Fruit fly (Drosophila melanogaster) whole organism, embryonic: ENCODE results near the gene Usp1.

Source experiments
- Adf1 ChIP-seq: fragments of 200-800 bp; sonication (Bioruptor generic); IDR thresholded peaks from 2 replicates; pipeline ENCODE4 v1.3.6; 2022; ENCODE audit warnings: missing biosample characterization, missing genetic modification characterization
- B-H2 ChIP-seq: fragments of 200-800 bp; sonication (Bioruptor generic); optimal IDR thresholded peaks from 2 replicates; lab custom pipeline; 2018; ENCODE audit warnings: missing biosample characterization, mild to moderate bottlenecking, missing genetic modification characterization
- BEAF-32 ChIP-seq: fragments of 200-800 bp; sonication (Bioruptor generic); optimal IDR thresholded peaks from 3 replicates; lab custom pipeline; 2017; ENCODE audit warnings: missing biosample characterization, missing genetic modification characterization, mild to moderate bottlenecking, moderate library complexity, missing genetic modification reagents
- Bdp1 ChIP-seq: fragments of 200-800 bp; sonication (Bioruptor generic); optimal IDR thresholded peaks from 3 replicates; lab custom pipeline; 2016; ENCODE audit warnings: missing biosample characterization, missing genetic modification characterization
- BtbVII ChIP-seq: fragments of 200-800 bp; sonication (Bioruptor generic); optimal IDR thresholded peaks from 3 replicates; lab custom pipeline; 2017; ENCODE audit warnings: missing biosample characterization, mild to moderate bottlenecking, missing genetic modification characterization
- CG10321 ChIP-seq: fragments of 200-800 bp; sonication (Bioruptor generic); IDR thresholded peaks from 2 replicates; pipeline ENCODE4 v1.3.6; 2022; ENCODE audit warnings: missing biosample characterization, missing genetic modification characterization
- CG10431 ChIP-seq: fragments of 200-800 bp; sonication (Bioruptor generic); optimal IDR thresholded peaks from 3 replicates; lab custom pipeline; 2018; ENCODE audit warnings: missing biosample characterization, mild to moderate bottlenecking, missing genetic modification characterization
- CG11247 ChIP-seq: fragments of 200-800 bp; sonication (Bioruptor generic); IDR thresholded peaks from 2 replicates; pipeline ENCODE4 v1.3.6; 2022; ENCODE audit warnings: missing biosample characterization, missing genetic modification characterization
- CG13775 ChIP-seq: fragments of 200-800 bp; sonication (Bioruptor generic); optimal IDR thresholded peaks from 3 replicates; lab custom pipeline; 2017; ENCODE audit warnings: missing biosample characterization, mild to moderate bottlenecking, missing genetic modification characterization
- CG15073 ChIP-seq: fragments of 200-800 bp; sonication (Bioruptor generic); optimal IDR thresholded peaks from 2 replicates; lab custom pipeline; 2016; ENCODE audit warnings: missing biosample characterization, missing genetic modification characterization
- CG1647 ChIP-seq: fragments of 200-800 bp; sonication (Bioruptor generic); optimal IDR thresholded peaks from 3 replicates; lab custom pipeline; 2016; ENCODE audit warnings: missing biosample characterization, missing genetic modification characterization
- CG17328 ChIP-seq: fragments of 200-800 bp; sonication (Bioruptor generic); IDR thresholded peaks from 2 replicates; pipeline ENCODE4 v1.3.6; 2022; ENCODE audit warnings: missing biosample characterization, missing genetic modification characterization
- CG2202 ChIP-seq: fragments of 200-800 bp; sonication (Bioruptor generic); optimal IDR thresholded peaks from 2 replicates; lab custom pipeline; 2018; ENCODE audit warnings: missing biosample characterization, mild to moderate bottlenecking, missing genetic modification characterization
- CG2712 ChIP-seq: fragments of 200-800 bp; optimal IDR thresholded peaks from 3 replicates; lab custom pipeline; 2019; ENCODE audit warnings: missing biosample characterization, mild to moderate bottlenecking, missing genetic modification characterization, moderate library complexity
- CG3847 ChIP-seq: fragments of 200-800 bp; sonication (Bioruptor generic); IDR thresholded peaks from 2 replicates; pipeline ENCODE4 v1.3.6; 2022; ENCODE audit warnings: missing biosample characterization, missing genetic modification characterization
- CG5245 ChIP-seq: fragments of 200-800 bp; sonication (Bioruptor generic); optimal IDR thresholded peaks from 3 replicates; lab custom pipeline; 2016; ENCODE audit warnings: missing biosample characterization, missing genetic modification characterization
- CG6272 ChIP-seq: fragments of 200-800 bp; sonication (Bioruptor generic); IDR thresholded peaks from 2 replicates; pipeline ENCODE4 v1.3.6; 2022; ENCODE audit warnings: missing biosample characterization, missing genetic modification characterization
- CG7357 ChIP-seq: fragments of 200-800 bp; sonication (Bioruptor generic); IDR thresholded peaks from 3 replicates; pipeline ENCODE4 v1.3.6; 2022; ENCODE audit warnings: missing biosample characterization, missing genetic modification characterization
- CG7928 ChIP-seq: fragments of 200-800 bp; sonication (Bioruptor generic); optimal IDR thresholded peaks from 2 replicates; lab custom pipeline; 2017; ENCODE audit warnings: missing biosample characterization, mild to moderate bottlenecking, missing genetic modification characterization
- Dfd ChIP-seq, 2 experiments: fragments of >200 bp; optimal IDR thresholded peaks; 2 replicates each; lab custom pipeline; 2017; ENCODE audit warnings: missing biosample characterization in 2 of 2, missing genetic modification characterization in 2 of 2
- HHEX ChIP-seq: fragments of 200-800 bp; sonication (Bioruptor generic); optimal IDR thresholded peaks from 3 replicates; lab custom pipeline; 2017; ENCODE audit warnings: missing biosample characterization, mild to moderate bottlenecking, missing genetic modification characterization, missing genetic modification reagents
- Lim3 ChIP-seq: fragments of 200-800 bp; sonication (Bioruptor generic); IDR thresholded peaks from 2 replicates; pipeline ENCODE4 v1.3.6; 2022; ENCODE audit warnings: missing biosample characterization, missing genetic modification characterization
- Side ChIP-seq: fragments of 200-800 bp; sonication (Bioruptor generic); optimal IDR thresholded peaks from 2 replicates; lab custom pipeline; 2016; ENCODE audit warnings: missing biosample characterization, missing genetic modification characterization
- Six4 ChIP-seq: fragments of 200-800 bp; sonication (Bioruptor generic); optimal IDR thresholded peaks from 2 replicates; lab custom pipeline; 2016; ENCODE audit warnings: missing biosample characterization, missing genetic modification characterization
- Sox100B ChIP-seq: fragments of 200-800 bp; sonication (Bioruptor generic); optimal IDR thresholded peaks from 3 replicates; lab custom pipeline; 2018; ENCODE audit warnings: missing biosample characterization, mild to moderate bottlenecking, missing genetic modification characterization
- Sox102F ChIP-seq: fragments of 200-800 bp; sonication (Bioruptor generic); optimal IDR thresholded peaks from 2 replicates; lab custom pipeline; 2018; ENCODE audit warnings: missing biosample characterization, mild to moderate bottlenecking, missing genetic modification characterization, moderate library complexity
- Sry-β ChIP-seq: fragments of 200-800 bp; sonication (Bioruptor generic); optimal IDR thresholded peaks from 2 replicates; lab custom pipeline; 2018; ENCODE audit warnings: missing biosample characterization, mild to moderate bottlenecking, missing genetic modification characterization, moderate library complexity
- Ssrp ChIP-seq: fragments of 200-800 bp; sonication (Bioruptor generic); optimal IDR thresholded peaks from 2 replicates; lab custom pipeline; 2018; ENCODE audit warnings: missing biosample characterization, mild to moderate bottlenecking, missing genetic modification characterization, moderate library complexity
- Usf ChIP-seq: fragments of 200-800 bp; sonication (Bioruptor generic); optimal IDR thresholded peaks from 2 replicates; lab custom pipeline; 2017; ENCODE audit warnings: missing genotype, missing biosample characterization, missing genetic modification characterization
- cas ChIP-seq: fragments of 200-800 bp; sonication (Bioruptor generic); IDR thresholded peaks from 2 replicates; pipeline ENCODE4 v1.3.6; 2022; ENCODE audit warnings: missing biosample characterization, missing genetic modification characterization
- da ChIP-seq: fragments of 200-800 bp; sonication (Bioruptor generic); optimal IDR thresholded peaks from 2 replicates; lab custom pipeline; 2016; ENCODE audit warnings: missing biosample characterization, missing genetic modification characterization
- danr ChIP-seq: fragments of 200-800 bp; sonication (Bioruptor generic); IDR thresholded peaks from 2 replicates; pipeline ENCODE4 v1.3.6; 2022; ENCODE audit warnings: missing biosample characterization, missing genetic modification characterization
- dpn ChIP-seq, 2 experiments: fragments of 200-800 bp; sonication (Bioruptor generic); optimal IDR thresholded peaks; 3 replicates each; lab custom pipeline; 2016; ENCODE audit warnings: missing biosample characterization in 2 of 2, missing genetic modification characterization in 2 of 2
- gfzf ChIP-seq: fragments of 200-800 bp; sonication (Bioruptor generic); optimal IDR thresholded peaks from 2 replicates; lab custom pipeline; 2016; ENCODE audit warnings: missing biosample characterization, mild to moderate bottlenecking, missing genetic modification characterization, moderate library complexity
- grau ChIP-seq: fragments of 200-800 bp; optimal IDR thresholded peaks from 3 replicates; lab custom pipeline; 2019; ENCODE audit warnings: missing biosample characterization, mild to moderate bottlenecking, missing genetic modification characterization, moderate library complexity
- jigr1 ChIP-seq: fragments of 200-800 bp; sonication (Bioruptor generic); IDR thresholded peaks from 3 replicates; pipeline ENCODE4 v1.3.6; 2022; ENCODE audit warnings: missing biosample characterization, missing genetic modification characterization
- pita ChIP-seq: fragments of 200-800 bp; sonication (Bioruptor generic); optimal IDR thresholded peaks from 2 replicates; lab custom pipeline; 2017; ENCODE audit warnings: missing biosample characterization, mild to moderate bottlenecking, missing genetic modification characterization
- psq ChIP-seq: fragments of 200-800 bp; sonication (Bioruptor generic); optimal IDR thresholded peaks from 2 replicates; lab custom pipeline; 2017; ENCODE audit warnings: missing biosample characterization, missing genetic modification characterization
- run ChIP-seq: fragments of 200-800 bp; sonication (Bioruptor generic); optimal IDR thresholded peaks from 3 replicates; lab custom pipeline; 2018; ENCODE audit warnings: missing biosample characterization, mild to moderate bottlenecking, missing genetic modification characterization
- salm ChIP-seq: fragments of 200-800 bp; sonication (Bioruptor generic); optimal IDR thresholded peaks from 2 replicates; lab custom pipeline; 2018; ENCODE audit warnings: missing biosample characterization, mild to moderate bottlenecking, missing genetic modification characterization
- sd ChIP-seq: fragments of 200-800 bp; sonication (Bioruptor generic); optimal IDR thresholded peaks from 3 replicates; lab custom pipeline; 2018; ENCODE audit warnings: missing biosample characterization, mild to moderate bottlenecking, missing genetic modification characterization, moderate library complexity
- sima ChIP-seq: fragments of 200-800 bp; sonication (Bioruptor generic); optimal IDR thresholded peaks from 2 replicates; lab custom pipeline; 2016; ENCODE audit warnings: missing biosample characterization, missing genetic modification characterization
- sna ChIP-seq: fragments of 200-800 bp; sonication (Bioruptor generic); IDR thresholded peaks from 2 replicates; pipeline ENCODE4 v1.3.6; 2022; ENCODE audit warnings: missing biosample characterization, missing genetic modification characterization; ENCODE audit not compliant: partially characterized antibody
- sqz ChIP-seq: fragments of 200-800 bp; sonication (Bioruptor generic); optimal IDR thresholded peaks from 3 replicates; lab custom pipeline; 2018; ENCODE audit warnings: missing biosample characterization, mild to moderate bottlenecking, missing genetic modification characterization
- sr ChIP-seq: fragments of 200-800 bp; sonication (Bioruptor generic); IDR thresholded peaks from 3 replicates; pipeline ENCODE4 v1.3.6; 2022; ENCODE audit warnings: missing biosample characterization, missing genetic modification characterization
- tgo ChIP-seq: fragments of 200-800 bp; sonication (Bioruptor generic); IDR thresholded peaks from 3 replicates; pipeline ENCODE4 v1.3.6; 2022; ENCODE audit warnings: missing biosample characterization, missing genetic modification characterization
- toy ChIP-seq: fragments of 200-800 bp; sonication (Bioruptor generic); IDR thresholded peaks from 2 replicates; pipeline ENCODE4 v1.3.6; 2022; ENCODE audit warnings: missing biosample characterization, missing genetic modification characterization
- tup ChIP-seq: fragments of 200-800 bp; sonication (Bioruptor generic); optimal IDR thresholded peaks from 2 replicates; lab custom pipeline; 2016; ENCODE audit warnings: missing biosample characterization, mild to moderate bottlenecking, missing genetic modification characterization, moderate library complexity
- wor ChIP-seq: fragments of 200-800 bp; sonication (Bioruptor generic); IDR thresholded peaks from 2 replicates; pipeline ENCODE4 v1.3.6; 2022; ENCODE audit warnings: missing biosample characterization, missing genetic modification characterization
- zen2 ChIP-seq: fragments of 200-800 bp; sonication (Bioruptor generic); IDR thresholded peaks from 3 replicates; pipeline ENCODE4 v1.3.6; 2022; ENCODE audit warnings: missing biosample characterization, missing genetic modification characterization; ENCODE audit not compliant: partially characterized antibody

Gene Usp1

DNA sequence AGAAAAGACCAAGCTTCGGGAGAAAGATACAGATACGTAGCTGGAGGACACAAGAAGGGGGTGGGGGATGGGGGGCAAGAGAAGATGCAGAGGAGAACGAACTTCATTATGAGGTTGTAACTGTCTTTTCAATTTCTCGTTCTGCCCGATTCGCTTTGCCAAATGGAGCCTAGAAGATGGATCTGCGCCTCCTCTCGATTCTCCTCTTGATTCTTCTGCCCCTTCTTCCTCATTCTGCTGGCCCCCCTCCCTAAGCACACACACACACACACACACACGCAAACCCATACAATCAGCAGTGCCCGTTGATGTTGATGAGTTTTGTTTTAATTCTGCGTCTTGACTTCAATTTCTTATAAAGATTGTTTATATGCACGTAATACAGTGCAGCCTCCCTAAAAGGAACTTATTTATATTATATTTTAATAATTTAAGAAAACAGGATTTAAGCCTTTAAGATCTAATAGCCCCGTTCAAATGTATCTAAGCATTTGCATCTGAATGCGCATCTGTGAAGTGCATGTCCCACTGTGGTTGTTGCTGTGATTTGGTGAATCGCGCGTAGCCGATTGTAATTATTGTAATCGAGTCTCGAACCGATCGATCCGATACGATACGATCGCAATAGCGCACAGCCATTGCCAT is 21.8 kb upstream of the Usp1 start (continued):
- TF ChIP-seq CG6272 (peak; percentile 40; the same call in 1 of the 2 replicates), Six4 (peak; percentile 11), HHEX (GFP tag; lab: Kevin White, UChicago) (peak; percentile 45), tgo (GFP tag; lab: Robert Waterston, UW) (peak; percentile 81), CG10431 (GFP tag; lab: Kevin White, UChicago) (peak; percentile 34), CG15073 (GFP tag; lab: Kevin White, UChicago) (no peak), CG7928 (GFP tag; lab: Kevin White, UChicago) (peak; percentile 11), Bdp1 (no peak), CG17328 (peak; percentile 75), gfzf (no peak), sima (GFP tag; lab: Kevin White, UChicago) (no peak), CG10321 (GFP tag; lab: Robert Waterston, UW) (peak; percentile 26; the same call in 1 of the 2 replicates), tup (GFP tag; lab: Kevin White, UChicago) (no peak), CG11247 (GFP tag; lab: Robert Waterston, UW) (peak; percentile 47; the same call in 1 of the 2 replicates), sqz (peak; percentile 33), Side (GFP tag; lab: Kevin White, UChicago) (no peak), pita (GFP tag; lab: Kevin White, UChicago) (no peak), CG2202 (no peak), sr (GFP tag; lab: Robert Waterston, UW) (no peak), BEAF-32 (GFP tag; lab: Kevin White, UChicago) (no peak), CG13775 (GFP tag; lab: Kevin White, UChicago) (peak; percentile 16), CG7357 (GFP tag; lab: Robert Waterston, UW) (peak; percentile 54), run (no peak), toy (GFP tag; lab: Robert Waterston, UW) (no peak), wor (GFP tag; lab: Robert Waterston, UW) (peak; percentile 39; the same call in 1 of the 2 replicates), CG5245 (GFP tag; lab: Kevin White, UChicago) (peak; percentile 14), Ssrp (tag; lab: Kevin White, UChicago) (peak; percentile 51), CG3847 (GFP tag; lab: Robert Waterston, UW) (peak; percentile 63), salm (no peak), CG1647 (no peak), CG2712 (tag; lab: Kevin White, UChicago) (peak; percentile 69), Adf1 (GFP tag; lab: Robert Waterston, UW) (0 out of 2 replicates have a peak, but pooled peaks have one; percentile 33), da (GFP tag; lab: Kevin White, UChicago) (no peak), sna (no peak), jigr1 (GFP tag; lab: Robert Waterston, UW) (no peak), cas (GFP tag; lab: Robert Waterston, UW) (no peak), BtbVII (GFP tag; lab: Kevin White, UChicago) (peak; percentile 54), Dfd (GFP tag; optimal IDR thresholded peaks at IDR 0.05; lab: Kevin White, UChicago) (no peak), Sox102F (GFP tag; lab: Kevin White, UChicago) (peak; percentile 74), danr (GFP tag; lab: Robert Waterston, UW) (no peak), Lim3 (GFP tag; lab: Robert Waterston, UW) (no peak), psq (GFP tag; lab: Kevin White, UChicago) (no peak), sd (tag; lab: Kevin White, UChicago) (no peak), B-H2 (GFP tag; lab: Kevin White, UChicago) (peak; percentile 6), Sox100B (peak; percentile 57), grau (tag; lab: Kevin White, UChicago) (peak; percentile 91), zen2 (GFP tag; lab: Robert Waterston, UW) (no peak), Sry-β (GFP tag; lab: Kevin White, UChicago) (no peak), dpn (GFP tag; optimal IDR thresholded peaks at IDR 0.05; lab: Kevin White, UChicago) (peak in 1 of 2 experiments; percentile 61), Usf (GFP tag; lab: Kevin White, UChicago) (peak; percentile 26)
